Worm (Caenorhabditis elegans) whole organism, mixed stage, embryonic: Measurements from ENCODE around the gene H20J04.4.

ENCODE experiments used
- bed-3 ChIP-seq: fragments of 200-800 bp; sonication (Bioruptor generic); optimal IDR thresholded peaks from 3 replicates; lab custom pipeline; 2018; ENCODE audit warnings: mild to moderate bottlenecking, missing genetic modification characterization, moderate library complexity, missing compliant biosample characterization
- blmp-1 ChIP-seq: fragments of 150-350 bp; optimal IDR thresholded peaks from 2 replicates; lab custom pipeline; 2014; ENCODE audit warnings: missing biosample characterization, missing genetic modification characterization
- ceh-39 ChIP-seq: fragments of 150-350 bp; optimal IDR thresholded peaks from 2 replicates; lab custom pipeline; 2014; ENCODE audit warnings: missing biosample characterization, missing genetic modification characterization
- ceh-43 ChIP-seq: fragments of 200-800 bp; sonication (Bioruptor generic); optimal IDR thresholded peaks from 2 replicates; lab custom pipeline; 2018; ENCODE audit warnings: mild to moderate bottlenecking, missing genetic modification characterization, moderate library complexity, missing compliant biosample characterization
- ceh-83 ChIP-seq: fragments of 200-800 bp; sonication (Bioruptor generic); optimal IDR thresholded peaks from 2 replicates; lab custom pipeline; 2018; ENCODE audit warnings: mild to moderate bottlenecking, missing genetic modification characterization, missing compliant biosample characterization
- ces-1 ChIP-seq: fragments of 150-350 bp; optimal IDR thresholded peaks from 2 replicates; lab custom pipeline; 2014; ENCODE audit warnings: missing biosample characterization, missing genetic modification reagents, missing genetic modification characterization
- cnd-1 ChIP-seq: fragments of 200-800 bp; sonication (Bioruptor generic); optimal IDR thresholded peaks from 2 replicates; lab custom pipeline; 2018; ENCODE audit warnings: mild to moderate bottlenecking, missing genetic modification characterization, missing compliant biosample characterization
- drap-1 ChIP-seq: fragments of 200-800 bp; sonication (Bioruptor generic); optimal IDR thresholded peaks from 3 replicates; lab custom pipeline; 2018; ENCODE audit warnings: mild to moderate bottlenecking, missing genetic modification characterization, missing compliant biosample characterization
- elt-1 ChIP-seq: sonication (generic microtip); optimal IDR thresholded peaks from 2 replicates; lab custom pipeline; 2017; ENCODE audit warnings: missing genetic modification characterization, mild to moderate bottlenecking, missing compliant biosample characterization, antibody characterized with exemption, moderate library complexity, borderline replicate concordance; ENCODE audit not compliant: insufficient read depth
- elt-3 ChIP-seq: fragments of 150-350 bp; optimal IDR thresholded peaks from 2 replicates; lab custom pipeline; 2014; ENCODE audit warnings: missing biosample characterization, missing genetic modification characterization
- flh-1 ChIP-seq: fragments of 200-800 bp; sonication (Bioruptor generic); optimal IDR thresholded peaks from 2 replicates; lab custom pipeline; 2018; ENCODE audit warnings: mild to moderate bottlenecking, missing genetic modification characterization, moderate library complexity, missing compliant biosample characterization
- hlh-1 ChIP-seq: fragments of 150-350 bp; optimal IDR thresholded peaks from 2 replicates; lab custom pipeline; 2014; ENCODE audit warnings: missing biosample characterization, missing genetic modification reagents, missing genetic modification characterization
- lin-13 ChIP-seq: fragments of 150-350 bp; optimal IDR thresholded peaks from 2 replicates; lab custom pipeline; 2014; ENCODE audit warnings: missing biosample characterization, missing genetic modification characterization
- lsy-2 ChIP-seq: fragments of 150-350 bp; optimal IDR thresholded peaks from 2 replicates; lab custom pipeline; 2014; ENCODE audit warnings: missing biosample characterization, missing genetic modification characterization
- mab-5 ChIP-seq: fragments of 150-350 bp; optimal IDR thresholded peaks from 2 replicates; lab custom pipeline; 2014; ENCODE audit warnings: missing biosample characterization, missing genetic modification characterization
- nhr-12 ChIP-seq: fragments of 150-350 bp; optimal IDR thresholded peaks from 2 replicates; lab custom pipeline; 2014; ENCODE audit warnings: missing biosample characterization, missing genetic modification characterization
- nhr-2 ChIP-seq: fragments of 150-350 bp; optimal IDR thresholded peaks from 2 replicates; lab custom pipeline; 2014; ENCODE audit warnings: missing biosample characterization, missing genetic modification characterization
- nhr-237 ChIP-seq: fragments of 150-350 bp; optimal IDR thresholded peaks from 2 replicates; lab custom pipeline; 2014; ENCODE audit warnings: missing biosample characterization, missing genetic modification characterization
- nhr-28 ChIP-seq: fragments of 150-350 bp; optimal IDR thresholded peaks from 2 replicates; lab custom pipeline; 2014; ENCODE audit warnings: missing biosample characterization, missing genetic modification characterization
- pha-4 ChIP-seq: fragments of 150-350 bp; optimal IDR thresholded peaks from 2 replicates; lab custom pipeline; 2018; ENCODE audit warnings: missing biosample characterization, missing genetic modification reagents, missing genetic modification characterization
- sem-2 ChIP-seq: fragments of 200-800 bp; sonication (Bioruptor generic); optimal IDR thresholded peaks from 2 replicates; lab custom pipeline; 2018; ENCODE audit warnings: mild to moderate bottlenecking, missing genetic modification characterization, missing compliant biosample characterization
- snpc-4 ChIP-seq: fragments of 150-350 bp; optimal IDR thresholded peaks from 2 replicates; lab custom pipeline; 2014; ENCODE audit warnings: missing biosample characterization, missing genetic modification characterization
- sptf-1 ChIP-seq: sonication (generic microtip); optimal IDR thresholded peaks from 2 replicates; lab custom pipeline; 2017; ENCODE audit warnings: mild to moderate bottlenecking, missing genetic modification characterization, moderate library complexity, missing compliant biosample characterization
- tbx-8 ChIP-seq: fragments of 200-800 bp; sonication (Bioruptor generic); optimal IDR thresholded peaks from 2 replicates; lab custom pipeline; 2018; ENCODE audit warnings: mild to moderate bottlenecking, missing genetic modification characterization, moderate library complexity, missing compliant biosample characterization
- unc-120 ChIP-seq: sonication (generic microtip); optimal IDR thresholded peaks from 2 replicates; lab custom pipeline; 2017; ENCODE audit warnings: missing genetic modification characterization, missing compliant biosample characterization; ENCODE audit not compliant: poor library complexity, severe bottlenecking
- unc-39 ChIP-seq: fragments of 150-350 bp; optimal IDR thresholded peaks from 2 replicates; lab custom pipeline; 2014; ENCODE audit warnings: missing biosample characterization, missing genetic modification characterization
- zip-8 ChIP-seq: fragments of 150-350 bp; optimal IDR thresholded peaks from 2 replicates; lab custom pipeline; 2014; ENCODE audit warnings: missing biosample characterization, missing genetic modification characterization
- ztf-11 ChIP-seq: fragments of 150-350 bp; optimal IDR thresholded peaks from 2 replicates; lab custom pipeline; 2014; ENCODE audit warnings: missing biosample characterization, missing genetic modification characterization

The H20J04.4 gene

ce11 chrII:4312115-4312514 is 16.7 kb upstream of the H20J04.4 start, which contains the start of gene plep-1:
TSS of gene plep-1 (minus strand) at chrII:4312215.
- TF ChIP-seq blmp-1 (no peak), sem-2 (no peak), sptf-1 (tag; lab: Kevin White, UChicago) (no peak)
- TF ChIP-seq, all 35 proteins: peak for 0

ce11 chrII:4316011-4316410 is 12.8 kb upstream of the H20J04.4 start, which contains the start of gene srw-40:
TSS of gene srw-40 (minus strand) at chrII:4316111.
- no peak for TF ChIP-seq mab-5 (tag; lab: Kevin White, UChicago)
- TF ChIP-seq lsy-2 (tag; lab: Kevin White, UChicago): no peak
- TF ChIP-seq pha-4 (tag; lab: Kevin White, UChicago): no peak
- TF ChIP-seq elt-3: no peak
- TF ChIP-seq snpc-4 (tag; lab: Kevin White, UChicago): no peak
- no peak for TF ChIP-seq nhr-12 (tag; lab: Kevin White, UChicago)
- TF ChIP-seq bed-3 (GFP tag; lab: Kevin White, UChicago): no peak
- no peak for TF ChIP-seq nhr-2
- no peak for TF ChIP-seq hlh-1
- no peak for TF ChIP-seq nhr-237

ce11 chrII:4319537-4320019 is 9.2 kb upstream of the H20J04.4 start, which contains the start of gene Y52E8A.6:
TSS of gene Y52E8A.6 (minus strand) at chrII:4319969.
- TF ChIP-seq flh-1 (GFP tag; lab: Kevin White, UChicago) (no peak), elt-3 (no peak), tbx-8 (no peak), snpc-4 (tag; lab: Kevin White, UChicago) (no peak), zip-8 (tag; lab: Kevin White, UChicago) (no peak), mab-5 (tag; lab: Kevin White, UChicago) (no peak), unc-39 (tag; lab: Kevin White, UChicago) (no peak), bed-3 (GFP tag; lab: Kevin White, UChicago) (no peak), blmp-1 (no peak), elt-1 (tag; lab: Kevin White, UChicago) (no peak), nhr-2 (no peak), nhr-237 (no peak), ceh-83 (no peak), drap-1 (GFP tag; lab: Kevin White, UChicago) (no peak), ztf-11 (tag; lab: Kevin White, UChicago) (no peak), nhr-12 (tag; lab: Kevin White, UChicago) (no peak), sptf-1 (tag; lab: Kevin White, UChicago) (no peak)

ce11 chrII:4320455-4320854 is 8.4 kb upstream of the H20J04.4 start, which contains the start of gene Y52E8A.2:
TSS of gene Y52E8A.2 (plus strand) at chrII:4320836.
- TF ChIP-seq mab-5 (tag; lab: Kevin White, UChicago) (no peak), ceh-43 (GFP tag; lab: Kevin White, UChicago) (no peak), ces-1 (GFP tag; lab: Kevin White, UChicago) (no peak), flh-1 (GFP tag; lab: Kevin White, UChicago) (no peak), drap-1 (GFP tag; lab: Kevin White, UChicago) (no peak), pha-4 (tag; lab: Kevin White, UChicago) (no peak), sem-2 (no peak), bed-3 (GFP tag; lab: Kevin White, UChicago) (no peak), cnd-1 (tag; lab: Kevin White, UChicago) (no peak), unc-120 (no peak), lin-13 (tag; lab: Kevin White, UChicago) (no peak), nhr-2 (no peak), sptf-1 (tag; lab: Kevin White, UChicago) (no peak), ceh-83 (no peak), nhr-12 (tag; lab: Kevin White, UChicago) (no peak), lsy-2 (tag; lab: Kevin White, UChicago) (no peak), zip-8 (tag; lab: Kevin White, UChicago) (no peak), snpc-4 (tag; lab: Kevin White, UChicago) (no peak), elt-1 (tag; lab: Kevin White, UChicago) (no peak), ceh-39 (tag; lab: Kevin White, UChicago) (no peak)

- no peak for TF ChIP-seq nhr-28 (tag; lab: Kevin White, UChicago)
- no peak for TF ChIP-seq ces-1 (GFP tag; lab: Kevin White, UChicago)
- no peak for TF ChIP-seq nhr-2
- no peak for TF ChIP-seq ceh-83
- no peak for TF ChIP-seq elt-3
- TF ChIP-seq lin-13 (tag; lab: Kevin White, UChicago): no peak
- TF ChIP-seq sptf-1 (tag; lab: Kevin White, UChicago): no peak
Observed at ce11 chrII:4321766-4322165, 7.0 kb upstream of the H20J04.4 start, which contains the start of gene Y52E8A.1. TSS of gene Y52E8A.1 (plus strand) at chrII:4322066.
